Worm (Caenorhabditis elegans): ENCODE data around the gene rpl-39.

rpl-39 gene

DNA sequence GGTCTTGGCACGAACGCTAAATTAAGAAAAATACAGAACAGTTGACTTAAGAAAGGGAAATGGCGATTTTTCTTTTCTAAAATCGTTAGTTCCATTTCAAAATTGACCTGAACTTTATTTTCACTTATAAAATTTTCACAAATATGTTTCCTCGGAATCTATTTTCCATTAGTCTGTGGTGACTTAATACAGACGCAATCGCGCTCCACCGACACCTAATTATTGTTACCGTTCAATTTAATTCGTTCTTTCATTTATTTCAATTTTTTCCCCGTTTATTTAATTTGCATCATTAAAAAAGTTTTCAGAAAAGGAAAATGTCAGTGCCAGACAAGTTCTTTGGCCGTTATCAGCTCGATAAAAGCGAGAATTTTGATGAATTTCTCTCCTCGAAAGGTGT lies 44.4 kb upstream of the rpl-39 start, which contains the start of gene lbp-4:
lbp-4 (plus strand) TSS at position 309 of the 400 bp plus-strand sequence.
- TF ChIP-seq fos-1 (tag; optimal IDR thresholded peaks at IDR 0.05) (peak; percentile 50), blmp-1 (tag; optimal IDR thresholded peaks at IDR 0.05; ENCODE audit: insufficient read depth) (no peak), crh-2 (tag; optimal IDR thresholded peaks at IDR 0.05) (peak; percentile 47), gmeb-1 (tag; optimal IDR thresholded peaks at IDR 0.05) (peak; percentile 27), nhr-129 (tag; optimal IDR thresholded peaks at IDR 0.05) (peak; percentile 24), nhr-25 (tag; optimal IDR thresholded peaks at IDR 0.05) (no peak), mdl-1 (tag; optimal IDR thresholded peaks at IDR 0.05) (no peak), C34F6.9 (tag; optimal IDR thresholded peaks at IDR 0.05) (peak; percentile 71), unc-55 (GFP tag; optimal IDR thresholded peaks at IDR 0.05) (peak; percentile 71), lin-39 (tag; optimal IDR thresholded peaks at IDR 0.05) (no peak), lsy-2 (tag; optimal IDR thresholded peaks at IDR 0.05) (peak in 1 of 2 experiments; percentile 64), unc-39 (tag; optimal IDR thresholded peaks at IDR 0.05) (no peak), sma-9 (GFP tag; optimal IDR thresholded peaks at IDR 0.05) (peak; percentile 7), sma-9 (tag; optimal IDR thresholded peaks at IDR 0.05) (no peak), sma-3 (GFP tag; optimal IDR thresholded peaks at IDR 0.05) (peak; percentile 45)

DNA sequence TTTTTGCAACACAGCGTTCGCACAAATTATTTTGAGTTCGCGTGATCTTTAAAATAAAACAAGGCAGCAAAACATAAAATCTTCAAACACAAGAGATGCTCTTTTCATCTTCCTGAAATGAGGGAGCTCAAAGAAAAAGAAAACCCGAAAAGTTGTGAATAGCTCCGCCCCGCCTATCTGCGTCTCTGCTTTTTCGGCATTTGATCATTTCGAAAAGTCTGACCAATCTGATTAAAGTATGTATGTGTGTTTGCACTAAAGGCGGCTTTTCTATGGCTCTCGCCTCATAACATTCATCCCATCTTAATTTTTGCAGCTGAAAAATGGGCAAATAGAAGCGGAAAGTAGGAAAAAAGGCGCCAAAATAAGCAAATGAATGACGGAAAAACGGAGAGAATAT lies 43.7 kb upstream of the rpl-39 start:
- TF ChIP-seq unc-55 (GFP tag; optimal IDR thresholded peaks at IDR 0.05) (peak; percentile 21), C34F6.9 (tag; optimal IDR thresholded peaks at IDR 0.05) (peak; percentile 13), nhr-10 (tag; optimal IDR thresholded peaks at IDR 0.05) (no peak)

DNA sequence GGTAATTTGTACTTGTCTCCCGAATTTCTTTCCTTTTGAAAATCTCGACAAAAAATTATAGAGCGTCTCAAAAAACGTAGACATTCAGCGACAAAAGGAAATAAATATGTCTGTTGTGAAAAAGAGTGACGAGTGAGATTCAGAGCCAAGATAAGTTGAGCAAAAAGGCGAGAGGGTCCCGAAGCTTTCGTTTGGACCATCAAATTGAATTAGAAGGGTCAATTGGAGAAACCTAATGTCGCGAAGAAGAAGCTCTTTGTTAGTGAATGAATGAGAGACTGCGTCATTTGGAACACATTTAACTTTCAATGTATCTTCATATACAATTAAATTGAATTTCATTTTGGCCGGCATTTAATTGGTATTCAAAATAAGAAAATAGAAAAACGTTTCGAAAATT lies 40.6 kb upstream of the rpl-39 start:
- TF ChIP-seq snpc-4 (tag; optimal IDR thresholded peaks at IDR 0.05) (no peak), sma-3 (GFP tag; optimal IDR thresholded peaks at IDR 0.05) (no peak), mbf-1 (tag; optimal IDR thresholded peaks at IDR 0.05) (no peak), zag-1 (tag; optimal IDR thresholded peaks at IDR 0.05) (no peak), ZK546.5 (tag; optimal IDR thresholded peaks at IDR 0.05) (no peak), C34F6.9 (tag; optimal IDR thresholded peaks at IDR 0.05) (no peak)

DNA sequence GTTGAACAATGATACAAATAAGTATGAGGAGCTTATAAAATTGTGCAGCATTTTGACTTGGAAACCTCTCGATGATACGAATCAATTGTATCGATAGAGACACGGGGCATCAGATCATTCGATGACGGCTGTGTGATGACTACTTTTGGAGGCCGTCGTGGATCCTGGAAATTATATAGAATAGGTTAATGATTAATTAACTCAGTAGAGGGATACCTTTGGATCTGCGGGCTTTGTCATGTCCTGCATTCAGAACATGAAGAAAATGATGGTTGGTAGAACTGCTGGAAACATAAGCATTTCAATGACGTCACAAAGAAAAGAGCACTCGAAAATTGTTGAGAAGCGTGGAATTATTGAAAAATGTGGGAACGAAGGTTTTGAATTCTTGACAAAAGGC lies 38.7 kb upstream of the rpl-39 start, which contains the start of gene ZK742.6:
ZK742.6 (minus strand) TSS at position 342 of the 400 bp plus-strand sequence.
- TF ChIP-seq skn-1 (tag; optimal IDR thresholded peaks at IDR 0.05) (no peak), gmeb-1 (tag; optimal IDR thresholded peaks at IDR 0.05) (no peak), fos-1 (tag; optimal IDR thresholded peaks at IDR 0.05) (no peak), mab-5 (tag; optimal IDR thresholded peaks at IDR 0.05) (no peak), nhr-6 (tag; optimal IDR thresholded peaks at IDR 0.05) (no peak), snpc-4 (tag; optimal IDR thresholded peaks at IDR 0.05) (no peak), zag-1 (tag; optimal IDR thresholded peaks at IDR 0.05) (no peak), nhr-77 (tag; optimal IDR thresholded peaks at IDR 0.05) (no peak), peb-1 (tag; optimal IDR thresholded peaks at IDR 0.05) (no peak), Y55F3AM.14 (GFP tag; optimal IDR thresholded peaks at IDR 0.05) (no peak), crh-2 (tag; optimal IDR thresholded peaks at IDR 0.05) (no peak)

DNA sequence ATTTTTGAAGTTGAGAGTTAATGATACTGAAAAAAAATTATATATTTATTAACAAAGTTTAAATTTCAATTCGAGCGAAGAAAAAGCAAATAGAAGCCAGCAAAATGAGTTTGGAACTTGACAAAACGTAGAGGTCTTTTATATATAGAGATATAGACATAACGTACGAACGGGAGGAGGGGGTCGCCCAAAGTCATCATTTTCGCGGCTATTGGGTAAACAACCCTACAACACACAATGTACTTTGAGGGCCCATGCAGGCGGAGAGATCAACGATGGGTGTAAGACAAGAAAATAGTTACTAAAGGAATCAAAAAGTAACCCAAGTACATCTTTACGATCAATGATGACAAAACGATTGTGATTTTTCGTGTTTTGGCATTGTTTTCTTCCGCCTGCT lies 35.9 kb upstream of the rpl-39 start, which contains the start of gene ZK742.4:
ZK742.4 (minus strand) TSS at position 35 of the 400 bp plus-strand sequence.
- TF ChIP-seq unc-39 (tag; optimal IDR thresholded peaks at IDR 0.05) (no peak), sma-9 (GFP tag; optimal IDR thresholded peaks at IDR 0.05) (peak; percentile 24), sma-9 (tag; optimal IDR thresholded peaks at IDR 0.05) (no peak), nhr-10 (tag; optimal IDR thresholded peaks at IDR 0.05) (no peak), peb-1 (tag; optimal IDR thresholded peaks at IDR 0.05) (no peak)

DNA sequence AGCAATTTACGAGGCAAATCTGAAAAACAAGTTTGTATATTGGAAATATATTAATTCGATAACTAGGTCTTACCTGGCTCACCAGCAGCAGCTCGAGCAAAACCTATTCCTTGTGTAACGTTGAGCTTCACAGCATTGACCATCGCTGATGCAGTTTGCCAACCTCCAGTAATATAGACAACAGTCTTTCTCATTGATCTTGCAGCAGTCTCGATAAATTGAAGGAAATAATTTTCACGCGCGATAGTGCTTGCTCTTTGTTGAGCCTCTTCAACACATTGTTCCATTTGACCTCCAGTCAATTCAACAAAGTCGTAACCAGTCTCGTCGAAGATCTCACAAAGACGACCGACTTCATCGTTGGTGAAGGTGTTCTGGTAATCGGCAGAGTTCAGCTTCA lies 34.7 kb upstream of the rpl-39 start:
- TF ChIP-seq dmd-4 (tag; optimal IDR thresholded peaks at IDR 0.05): no peak
- no peak for TF ChIP-seq nhr-23 (tag; optimal IDR thresholded peaks at IDR 0.05)
- no peak for TF ChIP-seq snpc-4 (tag; optimal IDR thresholded peaks at IDR 0.05)
- TF ChIP-seq lsy-2 (tag; optimal IDR thresholded peaks at IDR 0.05): no peak
- no peak for TF ChIP-seq nhr-21 (tag; optimal IDR thresholded peaks at IDR 0.05)

All from whole organism, L2 larva.